Worm (Caenorhabditis elegans) whole organism, young adult: ENCODE measurements around the gene F20D6.11.

ENCODE experiments used
- hlh-12 ChIP-seq: sonication (generic microtip); optimal IDR thresholded peaks from 2 replicates; lab custom pipeline; 2016; ENCODE audit warnings: missing genetic modification characterization, missing compliant biosample characterization
- hrde-1 ChIP-seq: sonication (generic microtip); optimal IDR thresholded peaks from 2 replicates; lab custom pipeline; 2016; ENCODE audit warnings: missing genetic modification characterization, mild to moderate bottlenecking, missing compliant biosample characterization, moderate library complexity, missing genotype, missing genetic modification reagents, borderline replicate concordance
- mel-28 ChIP-seq: sonication (generic microtip); optimal IDR thresholded peaks from 2 replicates; lab custom pipeline; 2016; ENCODE audit warnings: borderline replicate concordance, mild to moderate bottlenecking, missing genetic modification characterization, missing compliant biosample characterization
- nfya-1 ChIP-seq: sonication (generic microtip); optimal IDR thresholded peaks from 2 replicates; lab custom pipeline; 2017; ENCODE audit warnings: antibody characterized with exemption, missing compliant biosample characterization, missing genetic modification characterization, borderline replicate concordance; ENCODE audit not compliant: insufficient read depth
- snpc-4 ChIP-seq, 5 experiments: fragments of 150-350 bp in 1 of 5; sonication (generic microtip) in 4 of 5; optimal IDR thresholded peaks; 2 replicates each; lab custom pipeline; 2014 to 2018; ENCODE audit warnings: missing genetic modification characterization in 5 of 5, missing biosample characterization in 3 of 5, antibody characterized with exemption in 2 of 5, mild to moderate bottlenecking in 2 of 5, missing compliant biosample characterization in 2 of 5, missing genotype in 2 of 5, moderate library complexity in 2 of 5, missing genetic modification reagents in 1 of 5

ce11 chrV:8217661-8218265 lies 18.9 kb upstream of the F20D6.11 start, which contains the start of gene K07C11.8:
- TF ChIP-seq snpc-4 (GFP tag; optimal IDR thresholded peaks at IDR 0.05; lab: Kevin White, UChicago) (no peak), snpc-4 (tag; optimal IDR thresholded peaks at IDR 0.05; lab: Kevin White, UChicago) (peak in 1 of 4 experiments; percentile 20), nfya-1 (tag; lab: Kevin White, UChicago) (no peak), hrde-1 (tag; lab: Kevin White, UChicago) (no peak), mel-28 (tag; lab: Kevin White, UChicago) (no peak), hlh-12 (tag; lab: Kevin White, UChicago) (no peak)
